Fruit fly (Drosophila melanogaster) whole organism, embryonic: Measurements from ENCODE around the gene RhoGAP93B.
A peak's percentile ranks its signal among the peaks of the same experiment; 100 is the strongest.

ENCODE experiments used
- ATbp ChIP-seq: fragments of 200-800 bp; sonication (Bioruptor generic); optimal IDR thresholded peaks from 2 replicates; lab custom pipeline; 2017; ENCODE audit warnings: missing biosample characterization, mild to moderate bottlenecking, missing genetic modification characterization, missing genetic modification reagents
- Adf1 ChIP-seq: fragments of 200-800 bp; sonication (Bioruptor generic); IDR thresholded peaks from 2 replicates; pipeline ENCODE4 v1.3.6; 2022; ENCODE audit warnings: missing biosample characterization, missing genetic modification characterization
- CG10979 ChIP-seq: fragments of 200-800 bp; sonication (Bioruptor generic); optimal IDR thresholded peaks from 2 replicates; lab custom pipeline; 2018; ENCODE audit warnings: missing biosample characterization, mild to moderate bottlenecking, missing genetic modification characterization, moderate library complexity
- CG11085 ChIP-seq: fragments of 200-800 bp; sonication (Bioruptor generic); IDR thresholded peaks from 2 replicates; pipeline ENCODE4 v1.3.6; 2022; ENCODE audit warnings: missing biosample characterization, missing genetic modification characterization
- CG12104 ChIP-seq: fragments of 200-800 bp; sonication (Bioruptor generic); optimal IDR thresholded peaks from 3 replicates; lab custom pipeline; 2016; ENCODE audit warnings: missing biosample characterization, missing genetic modification characterization
- CG13775 ChIP-seq: fragments of 200-800 bp; sonication (Bioruptor generic); optimal IDR thresholded peaks from 3 replicates; lab custom pipeline; 2017; ENCODE audit warnings: missing biosample characterization, mild to moderate bottlenecking, missing genetic modification characterization
- CG14050 ChIP-seq: fragments of 200-800 bp; sonication (Bioruptor generic); IDR thresholded peaks from 3 replicates; pipeline ENCODE4 v1.3.6; 2022; ENCODE audit warnings: missing biosample characterization, missing genetic modification characterization
- CG14441 ChIP-seq: fragments of 200-800 bp; sonication (Bioruptor generic); IDR thresholded peaks from 2 replicates; pipeline ENCODE4 v1.3.6; 2022; ENCODE audit warnings: missing biosample characterization, missing genetic modification characterization
- CG15696 ChIP-seq: fragments of 200-800 bp; sonication (Bioruptor generic); optimal IDR thresholded peaks from 2 replicates; lab custom pipeline; 2019; ENCODE audit warnings: missing biosample characterization, mild to moderate bottlenecking, missing genetic modification characterization, moderate library complexity
- CG17802 ChIP-seq: fragments of 200-800 bp; sonication (Bioruptor generic); optimal IDR thresholded peaks from 2 replicates; lab custom pipeline; 2018; ENCODE audit warnings: missing biosample characterization, mild to moderate bottlenecking, missing genetic modification characterization, moderate library complexity
- CG18764 ChIP-seq: fragments of 200-800 bp; sonication (Bioruptor generic); optimal IDR thresholded peaks from 3 replicates; lab custom pipeline; 2016; ENCODE audit warnings: missing biosample characterization, missing genetic modification characterization
- CG2202 ChIP-seq: fragments of 200-800 bp; sonication (Bioruptor generic); optimal IDR thresholded peaks from 2 replicates; lab custom pipeline; 2018; ENCODE audit warnings: missing biosample characterization, mild to moderate bottlenecking, missing genetic modification characterization
- CG3407 ChIP-seq: fragments of 200-800 bp; sonication (Bioruptor generic); optimal IDR thresholded peaks from 2 replicates; lab custom pipeline; 2018; ENCODE audit warnings: missing biosample characterization, mild to moderate bottlenecking, missing genetic modification characterization
- CG34224 ChIP-seq: fragments of 200-800 bp; sonication (Bioruptor generic); IDR thresholded peaks from 3 replicates; pipeline ENCODE4 v1.3.6; 2022; ENCODE audit warnings: missing biosample characterization, missing genetic modification characterization; ENCODE audit not compliant: partially characterized antibody
- CG6683 ChIP-seq: fragments of 200-800 bp; sonication (Bioruptor generic); optimal IDR thresholded peaks from 2 replicates; lab custom pipeline; 2017; ENCODE audit warnings: missing biosample characterization, mild to moderate bottlenecking, missing genetic modification characterization, missing genetic modification reagents
- CG7556 ChIP-seq: fragments of 200-800 bp; sonication (Bioruptor generic); optimal IDR thresholded peaks from 2 replicates; lab custom pipeline; 2017; ENCODE audit warnings: missing biosample characterization, mild to moderate bottlenecking, missing genetic modification characterization
- CG9797 ChIP-seq: fragments of 200-800 bp; sonication (Bioruptor generic); optimal IDR thresholded peaks from 3 replicates; lab custom pipeline; 2018; ENCODE audit warnings: missing biosample characterization, mild to moderate bottlenecking, missing genetic modification characterization
- CG9817 ChIP-seq: fragments of 200-800 bp; sonication (Bioruptor generic); optimal IDR thresholded peaks from 2 replicates; lab custom pipeline; 2018; ENCODE audit warnings: missing biosample characterization, mild to moderate bottlenecking, missing genetic modification characterization, moderate library complexity
- D ChIP-seq, 2 experiments: fragments of 200-800 bp in 1 of 2; fragments of >200 bp in 1 of 2; sonication (Bioruptor generic) in 1 of 2; optimal IDR thresholded peaks; 2 replicates in 1 of 2; 3 replicates in 1 of 2; lab custom pipeline; 2017; ENCODE audit warnings: mild to moderate bottlenecking in 1 of 2, missing biosample characterization in 1 of 2, missing genetic modification characterization in 1 of 2, missing genetic modification reagents in 1 of 2
- Deaf1 ChIP-seq: fragments of 200-800 bp; optimal IDR thresholded peaks from 3 replicates; lab custom pipeline; 2019; ENCODE audit warnings: missing biosample characterization, mild to moderate bottlenecking, missing genetic modification characterization, moderate library complexity
- Dek ChIP-seq: fragments of 200-800 bp; sonication (Bioruptor generic); optimal IDR thresholded peaks from 3 replicates; lab custom pipeline; 2019; ENCODE audit warnings: missing biosample characterization, mild to moderate bottlenecking, missing genetic modification characterization, moderate library complexity
- E2f1 ChIP-seq: fragments of 200-800 bp; sonication (Bioruptor generic); IDR thresholded peaks from 2 replicates; pipeline ENCODE4 v1.3.6; 2022; ENCODE audit warnings: missing biosample characterization, missing genetic modification characterization
- E2f2 ChIP-seq: fragments of 200-800 bp; sonication (Bioruptor generic); IDR thresholded peaks from 2 replicates; pipeline ENCODE4 v1.3.6; 2022; ENCODE audit warnings: missing biosample characterization, missing genetic modification characterization
- Fer2 ChIP-seq: fragments of 200-800 bp; sonication (Bioruptor generic); optimal IDR thresholded peaks from 2 replicates; lab custom pipeline; 2018; ENCODE audit warnings: missing biosample characterization, mild to moderate bottlenecking, missing genetic modification characterization, moderate library complexity
- Kr ChIP-seq: fragments of 200-800 bp; sonication (Bioruptor generic); optimal IDR thresholded peaks from 2 replicates; lab custom pipeline; 2017; ENCODE audit warnings: missing biosample characterization, mild to moderate bottlenecking, missing genetic modification characterization
- MBD-R2 ChIP-seq: fragments of 200-800 bp; sonication (Bioruptor generic); IDR thresholded peaks from 2 replicates; pipeline ENCODE4 v1.3.6; 2022; ENCODE audit warnings: missing biosample characterization, missing genetic modification characterization
- NFAT ChIP-seq: fragments of 200-800 bp; sonication (Bioruptor generic); IDR thresholded peaks from 2 replicates; pipeline ENCODE4 v1.3.6; 2022; ENCODE audit warnings: missing biosample characterization, missing genetic modification characterization
- NK7.1 ChIP-seq: fragments of 200-800 bp; sonication (Bioruptor generic); optimal IDR thresholded peaks from 3 replicates; lab custom pipeline; 2016; ENCODE audit warnings: missing biosample characterization, missing genetic modification characterization
- PHDP ChIP-seq: fragments of 200-800 bp; sonication (Bioruptor generic); optimal IDR thresholded peaks from 3 replicates; lab custom pipeline; 2018; ENCODE audit warnings: missing biosample characterization, mild to moderate bottlenecking, missing genetic modification characterization, moderate library complexity
- Sox102F ChIP-seq: fragments of 200-800 bp; sonication (Bioruptor generic); optimal IDR thresholded peaks from 2 replicates; lab custom pipeline; 2018; ENCODE audit warnings: missing biosample characterization, mild to moderate bottlenecking, missing genetic modification characterization, moderate library complexity
- Vsx1 ChIP-seq: fragments of 200-800 bp; sonication (Bioruptor generic); optimal IDR thresholded peaks from 2 replicates; lab custom pipeline; 2017; ENCODE audit warnings: missing biosample characterization, mild to moderate bottlenecking, missing genetic modification characterization, missing genetic modification reagents
- bsh ChIP-seq, 2 experiments: fragments of 200-800 bp; sonication (Bioruptor generic); optimal IDR thresholded peaks; 2 replicates each; lab custom pipeline; 2017 to 2018; ENCODE audit warnings: mild to moderate bottlenecking in 2 of 2, missing biosample characterization in 2 of 2, missing genetic modification characterization in 2 of 2, moderate library complexity in 1 of 2
- cato ChIP-seq: fragments of 200-800 bp; sonication (Bioruptor generic); optimal IDR thresholded peaks from 2 replicates; lab custom pipeline; 2016; ENCODE audit warnings: missing biosample characterization, missing genetic modification characterization, borderline replicate concordance
- croc ChIP-seq: fragments of 200-800 bp; sonication (Bioruptor generic); conservative IDR thresholded peaks from 3 replicates; pipeline ENCODE4 v1.3.6; 2022; ENCODE audit warnings: missing biosample characterization, missing genetic modification characterization
- dm ChIP-seq: fragments of 200-800 bp; sonication (Bioruptor generic); optimal IDR thresholded peaks from 3 replicates; lab custom pipeline; 2016; ENCODE audit warnings: missing biosample characterization, missing genetic modification characterization
- fu2 ChIP-seq: fragments of 200-800 bp; sonication (Bioruptor generic); optimal IDR thresholded peaks from 2 replicates; lab custom pipeline; 2016; ENCODE audit warnings: missing biosample characterization, missing genetic modification characterization
- gro ChIP-seq: fragments of 200-800 bp; sonication (Bioruptor generic); optimal IDR thresholded peaks from 2 replicates; lab custom pipeline; 2016; ENCODE audit warnings: missing biosample characterization, missing genetic modification characterization
- gsb-n ChIP-seq: fragments of 200-800 bp; sonication (Bioruptor generic); optimal IDR thresholded peaks from 3 replicates; lab custom pipeline; 2018; ENCODE audit warnings: missing biosample characterization, mild to moderate bottlenecking, missing genetic modification characterization
- h ChIP-seq: fragments of >200 bp; optimal IDR thresholded peaks from 2 replicates; lab custom pipeline; 2017
- insv ChIP-seq, 2 experiments: fragments of 200-800 bp; sonication (Bioruptor generic); optimal IDR thresholded peaks; 3 replicates each; lab custom pipeline; 2016 to 2018; ENCODE audit warnings: missing biosample characterization in 2 of 2, missing genetic modification characterization in 2 of 2
- klu ChIP-seq: fragments of 200-800 bp; sonication (Bioruptor generic); IDR thresholded peaks from 2 replicates; pipeline ENCODE4 v1.3.6; 2022; ENCODE audit warnings: missing biosample characterization, missing genetic modification characterization
- knrl ChIP-seq: fragments of 200-800 bp; sonication (Bioruptor generic); IDR thresholded peaks from 3 replicates; pipeline ENCODE4 v1.3.6; 2022; ENCODE audit warnings: missing biosample characterization, missing genetic modification characterization; ENCODE audit not compliant: partially characterized antibody
- lbe ChIP-seq: fragments of 200-800 bp; sonication (Bioruptor generic); optimal IDR thresholded peaks from 2 replicates; lab custom pipeline; 2016; ENCODE audit warnings: missing biosample characterization, mild to moderate bottlenecking, missing genetic modification characterization
- phol ChIP-seq: fragments of 200-800 bp; sonication (Bioruptor generic); optimal IDR thresholded peaks from 3 replicates; lab custom pipeline; 2018; ENCODE audit warnings: missing biosample characterization, mild to moderate bottlenecking, missing genetic modification characterization, moderate library complexity
- schlank ChIP-seq: fragments of 200-800 bp; sonication (Bioruptor generic); optimal IDR thresholded peaks from 2 replicates; lab custom pipeline; 2018; ENCODE audit warnings: missing biosample characterization, mild to moderate bottlenecking, missing genetic modification characterization
- seq ChIP-seq: fragments of 200-800 bp; sonication (Bioruptor generic); IDR thresholded peaks from 2 replicates; pipeline ENCODE4 v1.3.6; 2022; ENCODE audit warnings: missing biosample characterization, missing genetic modification characterization
- slp2 ChIP-seq: fragments of 200-800 bp; sonication (Bioruptor generic); optimal IDR thresholded peaks from 2 replicates; lab custom pipeline; 2016; ENCODE audit warnings: missing biosample characterization, missing genetic modification characterization
- usp ChIP-seq: fragments of >200 bp; optimal IDR thresholded peaks from 2 replicates; lab custom pipeline; 2017; ENCODE audit warnings: missing biosample characterization, missing genetic modification characterization
- vfl ChIP-seq: fragments of 200-800 bp; sonication (Bioruptor generic); optimal IDR thresholded peaks from 2 replicates; lab custom pipeline; 2016; ENCODE audit warnings: missing biosample characterization, missing genetic modification characterization

The RhoGAP93B gene

dm6 chr3R:21111964-21112740 is 14.5 kb upstream of the RhoGAP93B start:
- TF ChIP-seq NK7.1 (GFP tag; lab: Kevin White, UChicago) (no peak), CG9817 (tag; lab: Kevin White, UChicago) (peak; percentile 15), CG9797 (GFP tag; lab: Kevin White, UChicago) (no peak), CG2202 (no peak), Deaf1 (no peak), gro (GFP tag; lab: Kevin White, UChicago) (no peak), CG14441 (GFP tag; lab: Robert Waterston, UW) (peak; percentile 55; the same call in 1 of the 2 replicates), PHDP (tag; lab: Kevin White, UChicago) (peak; percentile 61), bsh (GFP tag; optimal IDR thresholded peaks at IDR 0.05; lab: Kevin White, UChicago) (no peak), gsb-n (no peak), CG12104 (GFP tag; lab: Kevin White, UChicago) (peak; percentile 33), CG11085 (GFP tag; lab: Robert Waterston, UW) (no peak), CG13775 (GFP tag; lab: Kevin White, UChicago) (peak; percentile 9), CG18764 (GFP tag; lab: Kevin White, UChicago) (no peak), Kr (GFP tag; lab: Kevin White, UChicago) (no peak), Adf1 (no peak), Sox102F (GFP tag; lab: Kevin White, UChicago) (peak; percentile 49), seq (GFP tag; lab: Robert Waterston, UW) (peak; percentile 38; the same call in 1 of the 2 replicates), fu2 (GFP tag; lab: Kevin White, UChicago) (no peak), klu (GFP tag; lab: Robert Waterston, UW) (no peak), CG15696 (no peak), usp (GFP tag; lab: Kevin White, UChicago) (no peak), E2f1 (GFP tag; lab: Robert Waterston, UW) (no peak), h (lab: Kevin White, UChicago) (no peak), CG34224 (GFP tag; lab: Robert Waterston, UW) (no peak), vfl (GFP tag; lab: Kevin White, UChicago) (no peak), croc (no peak), CG7556 (GFP tag; lab: Kevin White, UChicago) (no peak), CG10979 (tag; lab: Kevin White, UChicago) (no peak), knrl (no peak), Dek (peak; percentile 23), CG6683 (GFP tag; lab: Kevin White, UChicago) (no peak), CG14050 (GFP tag; lab: Robert Waterston, UW) (no peak), insv (GFP tag; optimal IDR thresholded peaks at IDR 0.05; lab: Kevin White, UChicago) (no peak), phol (tag; lab: Kevin White, UChicago) (peak; percentile 42), slp2 (GFP tag; lab: Kevin White, UChicago) (no peak), MBD-R2 (GFP tag; lab: Robert Waterston, UW) (no peak; the same call in 1 of the 2 replicates), lbe (GFP tag; lab: Kevin White, UChicago) (no peak), ATbp (peak; percentile 29), schlank (no peak), D (optimal IDR thresholded peaks at IDR 0.05; lab: Kevin White, UChicago) (no peak), D (GFP tag; optimal IDR thresholded peaks at IDR 0.05; lab: Kevin White, UChicago) (peak; percentile 5), E2f2 (no peak; the same call in 1 of the 2 replicates), NFAT (GFP tag; lab: Robert Waterston, UW) (no peak), dm (GFP tag; lab: Kevin White, UChicago) (no peak), CG3407 (GFP tag; lab: Kevin White, UChicago) (no peak), cato (no peak), Vsx1 (GFP tag; lab: Kevin White, UChicago) (no peak), Fer2 (tag; lab: Kevin White, UChicago) (no peak), CG17802 (tag; lab: Kevin White, UChicago) (no peak)
